Fruit fly (Drosophila melanogaster) whole organism, larva: ENCODE results near the gene GstT3.

Experiments
- noc ChIP-seq: fragments of 200-800 bp; sonication (Bioruptor generic); optimal IDR thresholded peaks from 3 replicates; lab custom pipeline; 2019; ENCODE audit warnings: missing biosample characterization, mild to moderate bottlenecking, missing genetic modification characterization, moderate library complexity

The GstT3 gene

dm6 chrX:20468192-20468591 is 937 bp downstream of the GstT3 start:
- no peak for TF ChIP-seq noc (tag; lab: Kevin White, UChicago)

- no peak for TF ChIP-seq noc (tag; lab: Kevin White, UChicago)
These were observed 3.4 kb downstream of the GstT3 start for dm6 chrX:20470701-20471100.

dm6 chrX:20478674-20479073 is 11.4 kb downstream of the GstT3 start:
- no peak for TF ChIP-seq noc (tag; lab: Kevin White, UChicago)

dm6 chrX:20480382-20480781 is 13.1 kb downstream of the GstT3 start:
- peak; percentile 73 for TF ChIP-seq noc (tag; lab: Kevin White, UChicago)

- peak; percentile 80 for TF ChIP-seq noc (tag; lab: Kevin White, UChicago)
These were observed 14.1 kb downstream of the GstT3 start for dm6 chrX:20481404-20481803.

dm6 chrX:20482790-20483564 is 15.7 kb downstream of the GstT3 start:
- peak; percentile 60 for TF ChIP-seq noc (tag; lab: Kevin White, UChicago)

- TF ChIP-seq noc (tag; lab: Kevin White, UChicago): no peak
These were observed 18.6 kb downstream of the GstT3 start, which contains the start of gene CG15461 for dm6 chrX:20485880-20486279. Gene CG15461, plus strand, starts transcription at chrX:20486180.

- TF ChIP-seq noc (tag; lab: Kevin White, UChicago): peak; percentile 87
These were observed 21.5 kb downstream of the GstT3 start for dm6 chrX:20488701-20489122.

dm6 chrX:20489382-20489994 is 22.2 kb downstream of the GstT3 start:
- TF ChIP-seq noc (tag; lab: Kevin White, UChicago): no peak

- TF ChIP-seq noc (tag; lab: Kevin White, UChicago): no peak
These were observed 22.7 kb downstream of the GstT3 start for dm6 chrX:20489995-20490393.

- no peak for TF ChIP-seq noc (tag; lab: Kevin White, UChicago)
These were observed 23.6 kb downstream of the GstT3 start for dm6 chrX:20490883-20491282.

dm6 chrX:20492672-20493071 is 25.4 kb downstream of the GstT3 start:
- no peak for TF ChIP-seq noc (tag; lab: Kevin White, UChicago)

- TF ChIP-seq noc (tag; lab: Kevin White, UChicago): no peak
These were observed 27.9 kb downstream of the GstT3 start for dm6 chrX:20495117-20495516.

- TF ChIP-seq noc (tag; lab: Kevin White, UChicago): peak; percentile 23
These were observed 28.8 kb downstream of the GstT3 start for dm6 chrX:20495767-20496656.

- TF ChIP-seq noc (tag; lab: Kevin White, UChicago): no peak
These were observed 31.7 kb downstream of the GstT3 start for dm6 chrX:20498989-20499388.

dm6 chrX:20499802-20500201 is 32.5 kb downstream of the GstT3 start:
- TF ChIP-seq noc (tag; lab: Kevin White, UChicago): no peak
